Worm (Caenorhabditis elegans) whole organism, late embryonic: Measurements from ENCODE around the gene H40L08.8.

ENCODE experiments used
- C38D4.7 ChIP-seq: fragments of 200-800 bp; sonication (Bioruptor generic); optimal IDR thresholded peaks from 2 replicates; lab custom pipeline; 2018; ENCODE audit warnings: mild to moderate bottlenecking, missing genetic modification characterization, moderate library complexity, missing compliant biosample characterization
- F13H6.1 ChIP-seq: sonication (generic microtip); optimal IDR thresholded peaks from 2 replicates; lab custom pipeline; 2016; ENCODE audit warnings: missing genetic modification characterization, missing compliant biosample characterization
- Y22D7AL.16 ChIP-seq: sonication (generic microtip); optimal IDR thresholded peaks from 2 replicates; lab custom pipeline; 2016; ENCODE audit warnings: missing genetic modification characterization, missing compliant biosample characterization
- ceh-18 ChIP-seq: sonication (generic microtip); optimal IDR thresholded peaks from 2 replicates; lab custom pipeline; 2016; ENCODE audit warnings: missing genetic modification characterization, missing compliant biosample characterization
- ceh-22 ChIP-seq: sonication (generic microtip); optimal IDR thresholded peaks from 2 replicates; lab custom pipeline; 2017; ENCODE audit warnings: missing biosample characterization, missing genetic modification characterization
- dmd-4 ChIP-seq: sonication (generic microtip); optimal IDR thresholded peaks from 2 replicates; lab custom pipeline; 2016; ENCODE audit warnings: borderline replicate concordance, missing genetic modification characterization, missing compliant biosample characterization
- fkh-10 ChIP-seq: fragments of 150-350 bp; optimal IDR thresholded peaks from 2 replicates; lab custom pipeline; 2014; ENCODE audit warnings: missing biosample characterization, missing genetic modification reagents, missing genetic modification characterization
- madf-2 ChIP-seq: sonication (generic microtip); optimal IDR thresholded peaks from 2 replicates; lab custom pipeline; 2017; ENCODE audit warnings: missing genetic modification characterization, missing compliant biosample characterization
- nhr-11 ChIP-seq: fragments of 150-350 bp; optimal IDR thresholded peaks from 2 replicates; lab custom pipeline; 2014; ENCODE audit warnings: missing biosample characterization, missing genetic modification characterization
- npax-4 ChIP-seq: sonication (generic microtip); optimal IDR thresholded peaks from 2 replicates; lab custom pipeline; 2016; ENCODE audit warnings: missing genetic modification characterization, missing compliant biosample characterization
- pqm-1 ChIP-seq: sonication (generic microtip); optimal IDR thresholded peaks from 2 replicates; lab custom pipeline; 2016; ENCODE audit warnings: missing genetic modification characterization, missing compliant biosample characterization

DNA sequence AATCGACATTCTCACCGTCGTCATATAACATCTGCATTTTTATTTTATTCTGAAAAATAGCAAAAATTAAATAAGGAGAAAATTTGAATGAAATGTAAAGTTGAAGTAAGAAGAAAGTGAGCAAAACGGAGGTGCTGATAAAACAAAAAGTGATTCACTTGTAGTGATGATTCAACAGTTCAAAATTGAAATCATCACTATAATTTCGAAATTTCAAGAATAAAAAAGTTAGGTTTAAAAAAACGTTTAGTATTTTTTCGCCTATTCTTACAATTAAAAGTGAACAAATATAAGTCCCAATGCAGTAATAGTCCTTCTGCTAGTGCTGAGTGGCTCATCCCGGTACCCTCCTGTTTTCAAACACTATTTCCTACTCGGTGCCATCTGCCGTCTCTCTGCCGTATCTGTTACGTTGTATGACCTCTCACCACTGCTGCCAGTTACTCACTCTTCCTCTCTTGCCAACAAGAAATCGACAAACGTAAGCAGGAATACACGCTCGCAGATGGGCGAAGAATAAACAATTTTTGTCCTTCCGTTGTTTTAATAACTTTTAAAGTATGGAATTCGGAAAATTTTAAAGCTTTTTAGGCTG, 23.0 kb upstream of the H40L08.8 start, which contains the start of gene dhhc-1:
- peak; percentile 26 for TF ChIP-seq ceh-18 (tag; lab: Kevin White, UChicago)
- no peak for TF ChIP-seq Y22D7AL.16
- no peak for TF ChIP-seq npax-4 (tag; lab: Kevin White, UChicago)
- no peak for TF ChIP-seq ceh-22
- TF ChIP-seq F13H6.1 (tag; lab: Kevin White, UChicago) = no peak
- TF ChIP-seq C38D4.7 (GFP tag; lab: Kevin White, UChicago) = no peak
- no peak for TF ChIP-seq madf-2 (tag; lab: Kevin White, UChicago)
- no peak for TF ChIP-seq pqm-1 (tag; lab: Kevin White, UChicago)
- TF ChIP-seq nhr-11 (tag; lab: Kevin White, UChicago) = no peak
- TF ChIP-seq dmd-4 (tag; lab: Kevin White, UChicago) = no peak
- no peak for TF ChIP-seq fkh-10 (GFP tag; lab: Kevin White, UChicago)
